Worm (Caenorhabditis elegans): ENCODE results near the gene F23H12.5.

F23H12.5 gene

DNA sequence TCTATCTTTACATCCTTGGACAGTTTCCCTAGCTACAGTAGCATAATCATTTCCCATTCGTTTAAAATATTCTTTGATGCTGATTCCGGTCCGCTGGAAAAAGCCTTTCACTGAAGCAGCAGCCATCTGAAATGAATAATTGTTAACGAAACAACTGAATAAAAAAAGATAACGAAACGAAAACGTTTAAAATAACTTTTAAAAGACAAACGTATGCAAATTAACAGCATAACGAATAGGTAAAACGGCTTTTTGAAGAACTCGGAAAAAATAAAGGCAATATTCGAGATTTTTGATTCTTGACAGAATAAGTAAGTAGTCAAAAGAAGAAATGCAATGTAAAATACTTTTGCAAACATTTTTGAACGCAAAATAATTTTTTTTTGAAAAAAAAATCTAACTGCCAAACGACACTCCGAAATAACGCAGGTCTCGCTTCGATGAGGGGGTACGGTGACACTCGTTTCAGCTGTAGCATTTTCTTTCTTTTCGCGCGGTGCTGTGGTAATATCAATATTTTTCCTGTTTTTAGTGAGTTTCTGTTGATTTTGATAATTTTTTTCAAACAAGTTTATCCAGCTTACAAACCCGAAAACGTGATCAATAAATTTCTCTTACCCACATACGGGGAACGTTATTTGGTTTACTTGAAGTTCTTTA, 40.4 kb upstream of the F23H12.5 start, which contains the start of the genes R04F11.5 and R04F11.2 (continued):
- no peak for TF ChIP-seq zag-1 (tag; optimal IDR thresholded peaks at IDR 0.05)
- TF ChIP-seq eor-1 (tag; optimal IDR thresholded peaks at IDR 0.05) = peak in 1 of 2 experiments; percentile 4
- peak; percentile 81 for TF ChIP-seq snpc-4 (tag; optimal IDR thresholded peaks at IDR 0.05)

ce11 chrV:12320274-12320839, 38.1 kb upstream of the F23H12.5 start:
- TF ChIP-seq nhr-43 (tag; optimal IDR thresholded peaks at IDR 0.05; ENCODE audit: poor library complexity, severe bottlenecking) = peak; percentile 59
- TF ChIP-seq nhr-28 (tag; optimal IDR thresholded peaks at IDR 0.05) = no peak
- TF ChIP-seq lsy-12 (tag; optimal IDR thresholded peaks at IDR 0.05) = peak; percentile 29
- no peak for TF ChIP-seq elt-1 (tag; optimal IDR thresholded peaks at IDR 0.05)
- no peak for TF ChIP-seq mdl-1 (tag; optimal IDR thresholded peaks at IDR 0.05)
- no peak for TF ChIP-seq unc-62 (GFP tag; optimal IDR thresholded peaks at IDR 0.05)

DNA sequence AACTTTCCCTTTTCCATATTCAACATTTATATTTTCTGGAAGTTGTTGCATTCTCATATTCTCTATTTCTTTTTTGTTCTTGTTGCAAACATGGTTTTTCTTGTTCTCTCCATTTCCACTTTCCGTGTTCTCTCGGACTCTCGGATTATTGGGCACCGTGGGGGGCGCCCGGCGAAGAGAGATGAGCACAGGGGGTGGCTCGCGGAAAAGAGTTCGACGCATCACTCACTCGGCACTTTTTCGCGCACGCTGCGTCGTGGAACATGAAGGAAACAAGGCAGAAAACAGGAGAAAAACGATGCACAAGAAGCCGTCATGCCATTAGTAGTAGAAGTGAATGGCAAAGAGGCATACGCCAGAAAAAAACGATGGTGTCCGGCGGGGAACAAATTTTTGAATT, 31.8 kb upstream of the F23H12.5 start:
- TF ChIP-seq pha-4 (tag; optimal IDR thresholded peaks at IDR 0.05) (no peak), hmg-11 (tag; optimal IDR thresholded peaks at IDR 0.05) (peak; percentile 3), tbx-2 (tag; optimal IDR thresholded peaks at IDR 0.05) (no peak), lin-39 (tag; optimal IDR thresholded peaks at IDR 0.05) (peak; percentile 56), nfya-1 (tag; optimal IDR thresholded peaks at IDR 0.05; ENCODE audit: insufficient read depth) (peak; percentile 22), ama-1 (optimal IDR thresholded peaks at IDR 0.05) (no peak), nhr-23 (tag; optimal IDR thresholded peaks at IDR 0.05) (no peak), zag-1 (tag; optimal IDR thresholded peaks at IDR 0.05) (no peak), R02D3.7 (tag; optimal IDR thresholded peaks at IDR 0.05) (no peak)

- TF ChIP-seq elt-1 (tag; optimal IDR thresholded peaks at IDR 0.05) = peak; percentile 57
- no peak for TF ChIP-seq fkh-10 (GFP tag; optimal IDR thresholded peaks at IDR 0.05)
Measured at ce11 chrV:12329173-12329572, 29.3 kb upstream of the F23H12.5 start.

ce11 chrV:12331820-12332219, 26.6 kb upstream of the F23H12.5 start:
- peak; percentile 32 for TF ChIP-seq nfya-1 (tag; optimal IDR thresholded peaks at IDR 0.05; ENCODE audit: insufficient read depth)
- no peak for TF ChIP-seq mdl-1 (tag; optimal IDR thresholded peaks at IDR 0.05)
- peak; percentile 61 for TF ChIP-seq hmg-11 (tag; optimal IDR thresholded peaks at IDR 0.05)
- no peak for TF ChIP-seq jun-1 (tag; optimal IDR thresholded peaks at IDR 0.05)
- no peak for TF ChIP-seq ztf-4 (tag; optimal IDR thresholded peaks at IDR 0.05)
- peak; percentile 11 for TF ChIP-seq elt-2 (tag; optimal IDR thresholded peaks at IDR 0.05)
- TF ChIP-seq lsy-12 (tag; optimal IDR thresholded peaks at IDR 0.05) = peak; percentile 38
- no peak for TF ChIP-seq snpc-4 (tag; optimal IDR thresholded peaks at IDR 0.05)
- peak; percentile 43 for TF ChIP-seq lin-39 (tag; optimal IDR thresholded peaks at IDR 0.05)

- TF ChIP-seq ZK546.5 (tag; optimal IDR thresholded peaks at IDR 0.05) (no peak), jun-1 (tag; optimal IDR thresholded peaks at IDR 0.05) (no peak), egl-5 (tag; optimal IDR thresholded peaks at IDR 0.05) (peak; percentile 78), ceh-9 (tag; optimal IDR thresholded peaks at IDR 0.05) (no peak)
Measured at ce11 chrV:12334387-12334786, 24.1 kb upstream of the F23H12.5 start.

- TF ChIP-seq ceh-28 (tag; optimal IDR thresholded peaks at IDR 0.05) = no peak
- no peak for TF ChIP-seq pqm-1 (tag; optimal IDR thresholded peaks at IDR 0.05)
- no peak for TF ChIP-seq lsy-12 (tag; optimal IDR thresholded peaks at IDR 0.05)
- no peak for TF ChIP-seq nhr-67 (tag; optimal IDR thresholded peaks at IDR 0.05)
- no peak for TF ChIP-seq nhr-77 (tag; optimal IDR thresholded peaks at IDR 0.05)
- no peak for TF ChIP-seq daf-12 (tag; optimal IDR thresholded peaks at IDR 0.05)
- no peak for TF ChIP-seq nhr-11 (tag; optimal IDR thresholded peaks at IDR 0.05)
- no peak for TF ChIP-seq aly-2 (tag; optimal IDR thresholded peaks at IDR 0.05)
- no peak for TF ChIP-seq zag-1 (tag; optimal IDR thresholded peaks at IDR 0.05)
- TF ChIP-seq lin-15B (tag; optimal IDR thresholded peaks at IDR 0.05) = no peak
- no peak for TF ChIP-seq mml-1 (tag; optimal IDR thresholded peaks at IDR 0.05)
- TF ChIP-seq hmg-11 (tag; optimal IDR thresholded peaks at IDR 0.05) = no peak
Measured at ce11 chrV:12337894-12338293, 20.6 kb upstream of the F23H12.5 start, which contains the start of gene twk-13. Gene twk-13, minus strand, starts transcription at chrV:12337994.
